Fruit fly (Drosophila melanogaster) Kc167 (cell line): ENCODE measurements around the gene Tmlh.

Experiments
- Myc ChIP-seq: fragments of >200 bp; optimal IDR thresholded peaks from 2 replicates; lab custom pipeline; 2017; ENCODE audit warnings: missing external identifiers
- Sin3A ChIP-seq: fragments of >200 bp; optimal IDR thresholded peaks from 2 replicates; lab custom pipeline; 2018; ENCODE audit warnings: missing external identifiers
- h ChIP-seq: fragments of >200 bp; optimal IDR thresholded peaks from 3 replicates; lab custom pipeline; 2018; ENCODE audit warnings: missing external identifiers
- psq ChIP-seq: fragments of >200 bp; optimal IDR thresholded peaks from 2 replicates; lab custom pipeline; 2017; ENCODE audit warnings: missing external identifiers
- ttk ChIP-seq: sonication (Bioruptor generic); optimal IDR thresholded peaks from 2 replicates; lab custom pipeline; 2017; ENCODE audit warnings: missing external identifiers

dm6 chr3R:20422092-20422491 is 14.4 kb upstream of the Tmlh start:
- TF ChIP-seq psq (lab: Kevin White, UChicago), result no peak
- no peak for TF ChIP-seq Sin3A (lab: Kevin White, UChicago)
- TF ChIP-seq h (lab: Kevin White, UChicago), result no peak
- no peak for TF ChIP-seq ttk (lab: Kevin White, UChicago)
- no peak for TF ChIP-seq Myc (lab: Kevin White, UChicago)
